Fruit fly (Drosophila melanogaster): ENCODE measurements around the gene CG17440.

Gene CG17440

dm6 chrX:9272830-9273507 lies 3.2 kb upstream of the CG17440 start, which contains the start of the genes Cfp1 and Aladin (continued):
- TF ChIP-seq jumu (GFP tag; optimal IDR thresholded peaks at IDR 0.05), result no peak
- no peak for TF ChIP-seq Awh (GFP tag; IDR thresholded peaks at IDR 0.05)

dm6 chrX:9267598-9267997 lies 2.1 kb downstream of the CG17440 start, which contains the start of gene Erk7:
TSS of gene Erk7 (minus strand) at chrX:9267698.
- TF ChIP-seq CG33213 (GFP tag; optimal IDR thresholded peaks at IDR 0.05) (no peak), ham (GFP tag; IDR thresholded peaks at IDR 0.05) (no peak), otp (GFP tag; IDR thresholded peaks at IDR 0.05) (no peak), CG32767 (GFP tag; IDR thresholded peaks at IDR 0.05) (no peak), gem (tag; optimal IDR thresholded peaks at IDR 0.05) (no peak), sug (tag; optimal IDR thresholded peaks at IDR 0.05) (no peak), Lpt (GFP tag; optimal IDR thresholded peaks at IDR 0.05) (no peak), her (GFP tag; optimal IDR thresholded peaks at IDR 0.05) (no peak), fd3F (GFP tag; optimal IDR thresholded peaks at IDR 0.05) (no peak), CG4424 (GFP tag; optimal IDR thresholded peaks at IDR 0.05) (no peak), Usf (GFP tag; optimal IDR thresholded peaks at IDR 0.05) (no peak), fru (optimal IDR thresholded peaks at IDR 0.05) (no peak), CG17359 (tag; optimal IDR thresholded peaks at IDR 0.05) (no peak)

- 0 out of 2 replicates have a peak, but pooled peaks have one; percentile 21 for TF ChIP-seq CG6689 (GFP tag; IDR thresholded peaks at IDR 0.05)
- TF ChIP-seq Med (GFP tag), result peak; percentile 24
- TF ChIP-seq CG14860 (GFP tag; IDR thresholded peaks at IDR 0.05; ENCODE audit: partially characterized antibody), result no peak
- peak; percentile 5 for TF ChIP-seq Ets65A (GFP tag)
- peak; percentile 69 for TF ChIP-seq grau (tag; optimal IDR thresholded peaks at IDR 0.05)
- peak; percentile 23; the same call in 1 of the 2 replicates for TF ChIP-seq Drgx (GFP tag; IDR thresholded peaks at IDR 0.05)
- TF ChIP-seq row (GFP tag; IDR thresholded peaks at IDR 0.05), result peak; percentile 33; the same call in 2 of the 3 replicates
- TF ChIP-seq dmrt99B (tag; optimal IDR thresholded peaks at IDR 0.05), result no peak
These were observed 3.6 kb downstream of the CG17440 start for dm6 chrX:9266082-9266481.

dm6 chrX:9255964-9256520 lies 13.7 kb downstream of the CG17440 start, which contains the start of gene ric8a:
TSS of gene ric8a (plus strand) at chrX:9256168.
- TF ChIP-seq Jarid2 (GFP tag; optimal IDR thresholded peaks at IDR 0.05), result no peak
- no peak for TF ChIP-seq CG6272 (GFP tag; IDR thresholded peaks at IDR 0.05)
- TF ChIP-seq CG10654 (GFP tag; optimal IDR thresholded peaks at IDR 0.05), result no peak
- 0 out of 4 replicates have a peak, but pooled peaks have one; percentile 49 for TF ChIP-seq chinmo (GFP tag; IDR thresholded peaks at IDR 0.05; ENCODE audit: partially characterized antibody)
- TF ChIP-seq ab (GFP tag; optimal IDR thresholded peaks at IDR 0.05), result no peak
- TF ChIP-seq esg (GFP tag; conservative IDR thresholded peaks at IDR 0.05), result no peak
- TF ChIP-seq CG6854 (GFP tag; optimal IDR thresholded peaks at IDR 0.05), result no peak
- TF ChIP-seq CG8388 (GFP tag; optimal IDR thresholded peaks at IDR 0.05), result no peak
- TF ChIP-seq CG18619 (GFP tag; optimal IDR thresholded peaks at IDR 0.05), result no peak
- TF ChIP-seq B-H2 (GFP tag; optimal IDR thresholded peaks at IDR 0.05), result no peak
- no peak for TF ChIP-seq CG3065 (GFP tag; optimal IDR thresholded peaks at IDR 0.05)
- no peak; the same call in 2 of the 3 replicates for TF ChIP-seq jigr1 (GFP tag; IDR thresholded peaks at IDR 0.05)
- TF ChIP-seq CG4282 (GFP tag; optimal IDR thresholded peaks at IDR 0.05), result no peak
- TF ChIP-seq al (GFP tag; IDR thresholded peaks at IDR 0.05), result no peak
- no peak for TF ChIP-seq exex (tag; optimal IDR thresholded peaks at IDR 0.05)
- no peak for TF ChIP-seq btn (GFP tag; optimal IDR thresholded peaks at IDR 0.05)
- TF ChIP-seq Nf-YA (GFP tag; IDR thresholded peaks at IDR 0.05), result no peak
- TF ChIP-seq CG11560 (tag; IDR thresholded peaks at IDR 0.05), result no peak
- peak; percentile 86 for TF ChIP-seq CG6791 (GFP tag; IDR thresholded peaks at IDR 0.05; ENCODE audit: partially characterized antibody)
- peak; percentile 38; the same call in 1 of the 2 replicates for TF ChIP-seq vvl (GFP tag; IDR thresholded peaks at IDR 0.05)
- no peak for TF ChIP-seq fd102C (GFP tag; optimal IDR thresholded peaks at IDR 0.05)
- TF ChIP-seq NK7.1 (GFP tag; optimal IDR thresholded peaks at IDR 0.05), result no peak
- no peak for TF ChIP-seq CG12744 (GFP tag; optimal IDR thresholded peaks at IDR 0.05)
- TF ChIP-seq lab (GFP tag; optimal IDR thresholded peaks at IDR 0.05), result no peak
